Fruit fly (Drosophila melanogaster): ENCODE measurements around the gene IFT43.

DNA sequence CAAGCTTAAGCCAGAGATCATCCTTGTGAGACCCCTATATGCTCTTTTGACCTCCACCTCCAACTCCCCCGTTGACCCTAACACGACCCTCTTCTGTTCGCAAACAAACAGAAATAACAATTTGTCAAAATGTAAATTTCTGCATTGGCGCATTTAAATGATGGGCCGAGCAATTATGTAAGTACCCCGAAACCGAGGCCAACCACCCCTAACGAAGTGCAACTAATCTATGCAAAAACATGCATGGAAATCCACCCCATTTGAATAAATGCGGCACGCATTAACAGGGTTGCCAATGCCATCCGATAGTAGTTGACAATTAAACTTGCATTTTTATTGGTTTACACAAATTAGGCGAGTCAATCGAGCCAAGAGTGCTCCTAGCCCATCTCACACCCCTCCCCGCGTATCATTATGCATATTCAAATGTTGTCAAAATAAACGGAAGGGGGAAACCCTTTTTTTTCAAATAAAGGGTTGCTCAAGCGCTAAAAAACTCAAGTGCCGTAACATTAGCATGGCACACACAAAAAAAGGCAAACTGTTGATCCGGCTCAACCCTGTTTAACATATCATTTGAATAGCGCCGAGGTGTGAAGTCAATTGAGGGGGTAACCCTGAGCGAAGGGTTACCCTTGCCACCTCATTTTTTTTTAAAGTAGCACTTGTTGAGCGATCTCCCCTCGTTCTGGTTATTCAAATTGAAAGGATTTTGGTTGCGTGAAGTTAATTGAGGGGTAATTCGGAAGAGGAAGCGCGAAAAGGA, 13.0 kb downstream of the IFT43 start:
- no peak for TF ChIP-seq psq (optimal IDR thresholded peaks at IDR 0.05)
- TF ChIP-seq insv (optimal IDR thresholded peaks at IDR 0.05) = no peak
